Worm (Caenorhabditis elegans): Measurements from ENCODE around the gene F52B11.5.

DNA sequence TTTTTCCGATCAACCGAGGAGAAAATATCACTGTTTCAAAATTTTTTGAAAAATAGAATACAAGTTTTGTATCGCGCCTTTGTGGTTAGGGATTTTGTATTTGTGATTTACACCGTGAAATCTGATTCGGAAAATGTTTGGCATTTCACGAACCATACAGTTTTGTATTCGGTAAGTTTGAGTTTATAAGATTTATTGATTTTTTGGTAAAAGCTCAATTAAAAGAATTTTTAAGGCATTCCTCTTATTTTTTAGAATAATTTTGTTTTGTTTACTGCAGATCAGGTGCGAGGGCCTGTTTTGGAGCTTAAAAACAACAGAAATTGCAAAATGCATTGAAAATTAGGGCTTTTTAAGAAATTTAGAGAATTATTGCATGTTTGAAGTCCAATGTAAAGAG lies 30.4 kb upstream of the F52B11.5 start:
- no peak for TF ChIP-seq sea-2 (GFP tag; optimal IDR thresholded peaks at IDR 0.05)
- no peak for TF ChIP-seq R02D3.7 (tag; optimal IDR thresholded peaks at IDR 0.05)
- TF ChIP-seq elt-2 (tag; optimal IDR thresholded peaks at IDR 0.05): no peak
- no peak for TF ChIP-seq unc-62 (GFP tag; optimal IDR thresholded peaks at IDR 0.05)
- no peak for TF ChIP-seq nfya-1 (tag; optimal IDR thresholded peaks at IDR 0.05; ENCODE audit: insufficient read depth)
- no peak for TF ChIP-seq fkh-10 (GFP tag; optimal IDR thresholded peaks at IDR 0.05)
- no peak for TF ChIP-seq nhr-237 (tag; optimal IDR thresholded peaks at IDR 0.05)
- TF ChIP-seq jun-1 (tag; optimal IDR thresholded peaks at IDR 0.05): no peak
- no peak for TF ChIP-seq ceh-9 (tag; optimal IDR thresholded peaks at IDR 0.05)
- TF ChIP-seq egl-27 (tag; optimal IDR thresholded peaks at IDR 0.05): no peak
